Worm (Caenorhabditis elegans) whole organism, L4/young adult: ENCODE data around the gene T14B4.9.

Experiments used
- W03F9.2 ChIP-seq: fragments of 150-350 bp; optimal IDR thresholded peaks from 2 replicates; lab custom pipeline; 2014; ENCODE audit warnings: missing biosample characterization, missing genetic modification characterization
- him-1 ChIP-seq: sonication (generic microtip); optimal IDR thresholded peaks from 2 replicates; lab custom pipeline; 2016; ENCODE audit warnings: missing genotype, missing genetic modification reagents, missing genetic modification characterization, missing compliant biosample characterization

- TF ChIP-seq W03F9.2 (tag; lab: Kevin White, UChicago) = no peak
- no peak for TF ChIP-seq him-1 (tag; lab: Kevin White, UChicago)
These were observed 2.4 kb upstream of the T14B4.9 start, which contains the start of gene mrps-18.C for ce11 chrII:6736066-6736465.
